Worm (Caenorhabditis elegans): ENCODE results near the gene ints-11.

DNA sequence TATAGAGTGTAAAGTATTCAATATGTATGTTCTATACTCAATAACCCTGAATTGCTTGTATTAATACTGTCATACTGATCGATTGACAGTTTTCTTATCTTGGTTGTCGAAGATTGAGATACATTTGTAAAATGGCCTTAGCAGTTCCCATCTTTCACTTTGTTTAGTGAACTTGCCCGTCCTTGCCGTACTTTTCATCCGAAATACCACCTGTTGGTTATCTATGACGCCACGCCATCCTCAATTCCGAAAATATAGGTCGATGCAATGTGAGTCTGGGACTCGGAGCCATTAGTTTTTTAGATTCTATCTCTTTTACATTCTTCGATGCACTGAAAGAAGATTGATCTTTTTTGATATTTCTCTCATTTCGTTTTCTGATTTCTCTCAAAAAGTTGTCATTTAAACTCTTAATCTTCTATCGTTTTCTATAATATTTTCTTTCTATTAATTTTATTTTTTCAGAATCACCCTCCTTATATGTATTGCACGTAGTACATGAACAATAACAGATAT, 13.7 kb downstream of the ints-11 start, which contains the start of gene ulp-4:
- TF ChIP-seq jun-1 (tag; optimal IDR thresholded peaks at IDR 0.05) = no peak
- no peak for TF ChIP-seq elt-3 (tag; optimal IDR thresholded peaks at IDR 0.05)
- no peak for TF ChIP-seq nhr-28 (tag; optimal IDR thresholded peaks at IDR 0.05)
- TF ChIP-seq efl-3 (GFP tag; optimal IDR thresholded peaks at IDR 0.05) = no peak
- no peak for TF ChIP-seq hlh-17 (GFP tag; optimal IDR thresholded peaks at IDR 0.05; ENCODE audit: borderline replicate concordance)
- TF ChIP-seq aha-1 (tag; optimal IDR thresholded peaks at IDR 0.05) = no peak
- no peak for TF ChIP-seq alr-1 (tag; optimal IDR thresholded peaks at IDR 0.05; ENCODE audit: borderline replicate concordance)
- TF ChIP-seq nhr-90 (tag; optimal IDR thresholded peaks at IDR 0.05; ENCODE audit: poor library complexity) = no peak
- TF ChIP-seq lin-39 (tag; optimal IDR thresholded peaks at IDR 0.05) = peak; percentile 57
- TF ChIP-seq snpc-4 (tag; optimal IDR thresholded peaks at IDR 0.05) = no peak

Data from whole organism, L1 larva.